Fruit fly (Drosophila melanogaster): ENCODE measurements around the gene Cyp4ae1.

Cyp4ae1 gene

DNA sequence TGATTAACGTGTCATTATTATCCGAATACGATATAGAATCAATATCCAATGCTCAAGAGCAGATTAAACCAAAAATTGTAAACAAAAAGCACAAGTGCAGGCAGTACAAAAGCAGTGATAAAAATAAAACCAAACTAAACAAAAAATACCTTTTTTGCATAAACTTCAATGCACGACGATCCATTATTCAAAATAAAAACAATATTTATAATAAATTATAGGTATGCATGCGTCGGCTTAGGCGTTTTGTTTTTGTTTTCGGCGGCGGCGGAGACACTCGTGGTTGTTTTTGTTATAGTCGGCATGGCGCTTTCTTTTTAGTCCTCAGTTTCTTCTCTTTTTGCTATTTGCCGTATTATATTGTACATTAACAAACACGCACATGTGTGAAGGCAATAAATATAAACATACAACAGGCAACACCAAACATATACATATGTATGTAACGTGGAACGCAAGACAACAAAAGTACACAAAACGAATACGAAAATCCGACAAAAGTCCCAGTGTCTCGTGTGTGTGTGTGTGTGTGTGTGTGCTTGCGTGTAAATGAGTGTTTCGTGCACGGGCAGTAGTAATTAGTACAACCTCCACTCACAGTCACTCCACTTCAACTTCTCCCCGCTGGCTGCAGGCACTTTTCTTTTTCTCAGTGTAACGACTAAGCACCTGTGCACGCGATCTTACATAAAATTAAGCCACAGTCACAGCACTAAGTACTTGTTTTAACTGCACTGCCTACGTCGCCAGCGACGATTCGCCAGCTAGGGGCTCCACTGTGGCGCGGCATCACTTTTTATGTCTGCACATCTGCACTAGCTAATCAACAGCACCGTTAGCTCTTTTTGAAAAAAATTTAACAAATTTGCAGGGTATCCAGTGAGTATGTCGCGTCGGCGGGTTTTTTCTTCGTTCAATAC lies 42.7 kb upstream of the Cyp4ae1 start (continued):
- TF ChIP-seq CG4707 (GFP tag; optimal IDR thresholded peaks at IDR 0.05) (no peak), CG18599 (GFP tag; optimal IDR thresholded peaks at IDR 0.05) (peak; percentile 52), chinmo (GFP tag; IDR thresholded peaks at IDR 0.05; ENCODE audit: partially characterized antibody) (no peak), zen2 (GFP tag; IDR thresholded peaks at IDR 0.05; ENCODE audit: partially characterized antibody) (no peak), CG2875 (GFP tag; optimal IDR thresholded peaks at IDR 0.05) (no peak), ssp (GFP tag; IDR thresholded peaks at IDR 0.05) (peak; percentile 41; the same call in 1 of the 2 replicates), CG7786 (GFP tag; optimal IDR thresholded peaks at IDR 0.05) (peak; percentile 33), zf30C (GFP tag; optimal IDR thresholded peaks at IDR 0.05) (peak; percentile 78), CG7271 (tag; optimal IDR thresholded peaks at IDR 0.05) (peak; percentile 46), Myb (GFP tag; optimal IDR thresholded peaks at IDR 0.05) (peak; percentile 37), chn (GFP tag; optimal IDR thresholded peaks at IDR 0.05) (no peak), sr (GFP tag; IDR thresholded peaks at IDR 0.05) (0 out of 3 replicates have a peak, but pooled peaks have one; percentile 23), CG11456 (GFP tag; IDR thresholded peaks at IDR 0.05) (peak; percentile 15; the same call in 1 of the 3 replicates), Hsf (GFP tag; optimal IDR thresholded peaks at IDR 0.05) (peak; percentile 42), NC2β (GFP tag; optimal IDR thresholded peaks at IDR 0.05) (no peak), CG11504 (tag; optimal IDR thresholded peaks at IDR 0.05) (peak; percentile 47), Rfx (GFP tag; IDR thresholded peaks at IDR 0.05) (peak; percentile 54), nerfin-2 (GFP tag; IDR thresholded peaks at IDR 0.05; ENCODE audit: partially characterized antibody) (no peak), vvl (GFP tag; IDR thresholded peaks at IDR 0.05) (no peak), CG31224 (GFP tag; IDR thresholded peaks at IDR 0.05) (no peak), CG12659 (GFP tag; optimal IDR thresholded peaks at IDR 0.05) (no peak), CG10209 (GFP tag; optimal IDR thresholded peaks at IDR 0.05) (peak; percentile 3), MBD-R2 (GFP tag; IDR thresholded peaks at IDR 0.05) (no peak), esg (GFP tag; conservative IDR thresholded peaks at IDR 0.05) (no peak), zfh1 (GFP tag; IDR thresholded peaks at IDR 0.05) (no peak; the same call in 2 of the 3 replicates), CG34376 (GFP tag; optimal IDR thresholded peaks at IDR 0.05) (no peak), crol (GFP tag; IDR thresholded peaks at IDR 0.05) (no peak), yki (optimal IDR thresholded peaks at IDR 0.05) (no peak), abd-A (tag; optimal IDR thresholded peaks at IDR 0.05) (no peak), pan (optimal IDR thresholded peaks at IDR 0.05) (no peak), pan (GFP tag; optimal IDR thresholded peaks at IDR 0.05 in 1 of 2, IDR thresholded peaks at IDR 0.05 in 1 of 2) (peak in 1 of 2 experiments; percentile 66), bab2 (GFP tag; optimal IDR thresholded peaks at IDR 0.05) (peak; percentile 49), Deaf1 (tag; optimal IDR thresholded peaks at IDR 0.05) (no peak), vfl (GFP tag; optimal IDR thresholded peaks at IDR 0.05) (no peak), CG11723 (GFP tag; optimal IDR thresholded peaks at IDR 0.05) (no peak), pfk (GFP tag; optimal IDR thresholded peaks at IDR 0.05) (no peak), CG14441 (GFP tag; IDR thresholded peaks at IDR 0.05) (peak; percentile 75), Rx (GFP tag; IDR thresholded peaks at IDR 0.05) (peak; percentile 27; the same call in 1 of the 2 replicates), Ssrp (tag; optimal IDR thresholded peaks at IDR 0.05) (peak; percentile 20), Pdp1 (GFP tag; optimal IDR thresholded peaks at IDR 0.05) (peak; percentile 38 to 64), D19A (tag; optimal IDR thresholded peaks at IDR 0.05) (peak; percentile 98), CG13287 (GFP tag; IDR thresholded peaks at IDR 0.05; ENCODE audit: partially characterized antibody) (no peak), CG1603 (tag; optimal IDR thresholded peaks at IDR 0.05) (peak; percentile 47), CG1024 (GFP tag; IDR thresholded peaks at IDR 0.05) (no peak), grau (tag; optimal IDR thresholded peaks at IDR 0.05) (peak; percentile 92), Atf3 (GFP tag; optimal IDR thresholded peaks at IDR 0.05) (no peak), rib (GFP tag; IDR thresholded peaks at IDR 0.05) (no peak), Dfd (GFP tag; optimal IDR thresholded peaks at IDR 0.05) (no peak), tx (GFP tag; optimal IDR thresholded peaks at IDR 0.05) (no peak)
